Fruit fly (Drosophila melanogaster): ENCODE data around the gene CG12985.

- TF ChIP-seq CG10348 (GFP tag; IDR thresholded peaks at IDR 0.05) (no peak), EcR (GFP tag; optimal IDR thresholded peaks at IDR 0.05) (no peak), Pif1A (GFP tag; optimal IDR thresholded peaks at IDR 0.05) (no peak), CG32121 (GFP tag; IDR thresholded peaks at IDR 0.05) (no peak), CG14655 (GFP tag; optimal IDR thresholded peaks at IDR 0.05) (no peak), CG17806 (tag; optimal IDR thresholded peaks at IDR 0.05) (no peak), CG15710 (tag; optimal IDR thresholded peaks at IDR 0.05) (no peak), fd96Ca (GFP tag; IDR thresholded peaks at IDR 0.05) (no peak), CG9948 (tag; optimal IDR thresholded peaks at IDR 0.05) (no peak), Snoo (tag; optimal IDR thresholded peaks at IDR 0.05) (no peak), CG13204 (GFP tag; optimal IDR thresholded peaks at IDR 0.05) (no peak)
These were observed at the start of gene CG12985 for dm6 chrX:17883418-17883817.

Measured in whole organism, pupa.